Worm (Caenorhabditis elegans) whole organism, L4/young adult: ENCODE data around the gene srj-9.

Experiments
- W03F9.2 ChIP-seq: fragments of 150-350 bp; optimal IDR thresholded peaks from 2 replicates; lab custom pipeline; 2014; ENCODE audit warnings: missing biosample characterization, missing genetic modification characterization
- dao-5 ChIP-seq: sonication (generic microtip); optimal IDR thresholded peaks from 2 replicates; lab custom pipeline; 2016; ENCODE audit warnings: missing genotype, missing genetic modification characterization, moderate library complexity, missing compliant biosample characterization
- him-1 ChIP-seq: sonication (generic microtip); optimal IDR thresholded peaks from 2 replicates; lab custom pipeline; 2016; ENCODE audit warnings: missing genotype, missing genetic modification reagents, missing genetic modification characterization, missing compliant biosample characterization

- TF ChIP-seq dao-5 (tag; lab: Kevin White, UChicago) = no peak
- TF ChIP-seq him-1 (tag; lab: Kevin White, UChicago) = no peak
- TF ChIP-seq W03F9.2 (tag; lab: Kevin White, UChicago) = no peak
These were observed 13.0 kb downstream of the srj-9 start, which contains the start of gene cfz-2 for ce11 chrV:3444777-3445089.
